Worm (Caenorhabditis elegans) whole organism, young adult: Measurements from ENCODE around the gene srbc-42.

Experiments used
- B0336.3 ChIP-seq: fragments of 200-800 bp; sonication (Bioruptor generic); IDR thresholded peaks from 2 replicates; pipeline ENCODE4 v1.3.6; 2022; ENCODE audit warnings: missing genetic modification characterization, missing compliant biosample characterization
- C17E4.6 ChIP-seq: fragments of 200-800 bp; sonication (Bioruptor generic); IDR thresholded peaks from 2 replicates; pipeline ENCODE4 v1.3.6; 2022; ENCODE audit warnings: missing genetic modification reagents, missing genetic modification characterization, missing compliant biosample characterization
- F22D6.2 ChIP-seq: sonication (generic microtip); optimal IDR thresholded peaks from 2 replicates; lab custom pipeline; 2016; ENCODE audit warnings: mild to moderate bottlenecking, missing genetic modification characterization, missing compliant biosample characterization
- F39B2.1 ChIP-seq: fragments of 200-800 bp; sonication (Bioruptor generic); IDR thresholded peaks from 2 replicates; pipeline ENCODE4 v1.3.6; 2022; ENCODE audit warnings: missing genetic modification reagents, missing genetic modification characterization, missing compliant biosample characterization
- K11D2.4 ChIP-seq: fragments of 200-800 bp; sonication (Bioruptor generic); IDR thresholded peaks from 2 replicates; pipeline ENCODE4 v1.3.6; 2022; ENCODE audit warnings: missing genetic modification reagents, missing genetic modification characterization, missing compliant biosample characterization
- ama-1 ChIP-seq, 3 experiments: fragments of 150-350 bp in 1 of 3; sonication (generic microtip) in 2 of 3; optimal IDR thresholded peaks; 2 replicates each; lab custom pipeline; 2014 to 2018; ENCODE audit warnings: missing biosample characterization in 2 of 3, missing genetic modification characterization in 2 of 3, missing genetic modification reagents in 2 of 3
- aptf-2 ChIP-seq: fragments of 200-800 bp; sonication (Bioruptor generic); conservative IDR thresholded peaks from 2 replicates; pipeline ENCODE4 v1.3.6; 2022; ENCODE audit warnings: missing genetic modification reagents, missing genetic modification characterization, missing compliant biosample characterization
- aptf-3 ChIP-seq: fragments of 200-800 bp; sonication (Bioruptor generic); IDR thresholded peaks from 2 replicates; pipeline ENCODE4 v1.3.6; 2022; ENCODE audit warnings: missing genetic modification characterization, missing compliant biosample characterization
- atf-7 ChIP-seq: sonication (generic microtip); optimal IDR thresholded peaks from 2 replicates; lab custom pipeline; 2017; ENCODE audit warnings: mild to moderate bottlenecking, missing genetic modification characterization, missing compliant biosample characterization
- athp-1 ChIP-seq: sonication (generic microtip); optimal IDR thresholded peaks from 2 replicates; lab custom pipeline; 2017; ENCODE audit warnings: mild to moderate bottlenecking, missing genetic modification characterization, missing compliant biosample characterization
- attf-3 ChIP-seq: fragments of 200-800 bp; sonication (Bioruptor generic); conservative IDR thresholded peaks from 2 replicates; pipeline ENCODE4 v1.3.6; 2022; ENCODE audit warnings: missing genetic modification reagents, missing genetic modification characterization, missing compliant biosample characterization
- attf-5 ChIP-seq: fragments of 200-800 bp; sonication (Bioruptor generic); optimal IDR thresholded peaks from 2 replicates; lab custom pipeline; 2018; ENCODE audit warnings: mild to moderate bottlenecking, missing genetic modification characterization, missing compliant biosample characterization
- bed-1 ChIP-seq: fragments of 200-800 bp; sonication (Bioruptor generic); IDR thresholded peaks from 2 replicates; pipeline ENCODE4 v1.3.6; 2022; ENCODE audit warnings: missing genetic modification reagents, missing genetic modification characterization, missing compliant biosample characterization
- bed-2 ChIP-seq: fragments of 200-800 bp; sonication (Bioruptor generic); IDR thresholded peaks from 2 replicates; pipeline ENCODE4 v1.3.6; 2022; ENCODE audit warnings: missing genetic modification reagents, missing genetic modification characterization, missing compliant biosample characterization
- ceh-100 ChIP-seq: fragments of 200-800 bp; sonication (Bioruptor generic); IDR thresholded peaks from 2 replicates; pipeline ENCODE4 v1.3.6; 2022; ENCODE audit warnings: missing genetic modification reagents, missing genetic modification characterization, missing compliant biosample characterization
- ceh-27 ChIP-seq: fragments of 200-800 bp; sonication (Bioruptor generic); optimal IDR thresholded peaks from 2 replicates; lab custom pipeline; 2018; ENCODE audit warnings: mild to moderate bottlenecking, missing genetic modification characterization, moderate library complexity, missing compliant biosample characterization
- ceh-40 ChIP-seq: fragments of 200-800 bp; sonication (Bioruptor generic); IDR thresholded peaks from 2 replicates; pipeline ENCODE4 v1.3.6; 2022; ENCODE audit warnings: missing genetic modification characterization, missing compliant biosample characterization
- chd-7 ChIP-seq: sonication (generic microtip); optimal IDR thresholded peaks from 2 replicates; lab custom pipeline; 2016; ENCODE audit warnings: mild to moderate bottlenecking, missing genetic modification characterization, moderate library complexity, missing compliant biosample characterization
- dpff-1 ChIP-seq: sonication (generic microtip); optimal IDR thresholded peaks from 2 replicates; lab custom pipeline; 2017; ENCODE audit warnings: mild to moderate bottlenecking, missing genetic modification characterization, missing compliant biosample characterization
- dpl-1 ChIP-seq: fragments of 150-350 bp; optimal IDR thresholded peaks from 2 replicates; lab custom pipeline; 2014; ENCODE audit warnings: missing biosample characterization, missing genetic modification reagents, missing genetic modification characterization
- gei-17 ChIP-seq: fragments of 200-800 bp; sonication (Bioruptor generic); optimal IDR thresholded peaks from 2 replicates; lab custom pipeline; 2018; ENCODE audit warnings: mild to moderate bottlenecking, missing genetic modification characterization, missing compliant biosample characterization
- hmg-1.2 ChIP-seq: fragments of 200-800 bp; sonication (Bioruptor generic); IDR thresholded peaks from 2 replicates; pipeline ENCODE4 v1.3.6; 2022; ENCODE audit warnings: missing genetic modification reagents, missing genetic modification characterization, missing compliant biosample characterization
- lir-1 ChIP-seq: fragments of 200-800 bp; sonication (Bioruptor generic); conservative IDR thresholded peaks from 2 replicates; pipeline ENCODE4 v1.3.6; 2022; ENCODE audit warnings: missing genetic modification reagents, missing genetic modification characterization, missing compliant biosample characterization
- lsy-27 ChIP-seq: sonication (generic microtip); optimal IDR thresholded peaks from 2 replicates; lab custom pipeline; 2017; ENCODE audit warnings: missing genetic modification characterization, mild to moderate bottlenecking, missing compliant biosample characterization, antibody characterized with exemption, missing genotype, borderline replicate concordance; ENCODE audit not compliant: insufficient read depth
- madf-10 ChIP-seq: sonication (generic microtip); optimal IDR thresholded peaks from 2 replicates; lab custom pipeline; 2016; ENCODE audit warnings: mild to moderate bottlenecking, missing genetic modification characterization, missing compliant biosample characterization
- madf-6 ChIP-seq: fragments of 200-800 bp; sonication (Bioruptor generic); IDR thresholded peaks from 2 replicates; pipeline ENCODE4 v1.3.6; 2022; ENCODE audit warnings: missing genetic modification reagents, missing genetic modification characterization, missing compliant biosample characterization
- mel-28 ChIP-seq: sonication (generic microtip); optimal IDR thresholded peaks from 2 replicates; lab custom pipeline; 2016; ENCODE audit warnings: borderline replicate concordance, mild to moderate bottlenecking, missing genetic modification characterization, missing compliant biosample characterization
- nhr-120 ChIP-seq: fragments of 200-800 bp; sonication (Bioruptor generic); IDR thresholded peaks from 2 replicates; pipeline ENCODE4 v1.3.6; 2022; ENCODE audit warnings: missing genetic modification characterization, missing compliant biosample characterization
- nhr-27 ChIP-seq: fragments of 200-800 bp; sonication (Bioruptor generic); optimal IDR thresholded peaks from 2 replicates; lab custom pipeline; 2018; ENCODE audit warnings: mild to moderate bottlenecking, missing genetic modification characterization, moderate library complexity, missing compliant biosample characterization
- rec-8 ChIP-seq, 2 experiments: sonication (generic microtip); optimal IDR thresholded peaks; 2 replicates each; lab custom pipeline; 2016; ENCODE audit warnings: mild to moderate bottlenecking in 2 of 2, missing genetic modification characterization in 2 of 2, missing genetic modification reagents in 2 of 2, missing genotype in 2 of 2, missing biosample characterization in 1 of 2, missing compliant biosample characterization in 1 of 2, moderate library complexity in 1 of 2
- rpc-1 ChIP-seq, 2 experiments: fragments of 150-350 bp in 1 of 2; sonication (generic microtip) in 1 of 2; optimal IDR thresholded peaks; 2 replicates each; lab custom pipeline; 2014 to 2018; ENCODE audit warnings: missing biosample characterization in 1 of 2, missing genetic modification characterization in 1 of 2, missing genetic modification reagents in 1 of 2, missing genotype in 1 of 2
- sea-2 ChIP-seq: fragments of 200-800 bp; sonication (Bioruptor generic); IDR thresholded peaks from 2 replicates; pipeline ENCODE4 v1.3.6; 2022; ENCODE audit warnings: missing genetic modification characterization, missing compliant biosample characterization
- snpc-1.3 ChIP-seq: sonication (generic microtip); optimal IDR thresholded peaks from 2 replicates; lab custom pipeline; 2017; ENCODE audit warnings: missing genetic modification characterization, mild to moderate bottlenecking, missing compliant biosample characterization, antibody characterized with exemption, moderate library complexity, missing genotype, missing genetic modification reagents; ENCODE audit not compliant: insufficient read depth
- sptf-2 ChIP-seq: fragments of 200-800 bp; sonication (Bioruptor generic); optimal IDR thresholded peaks from 2 replicates; lab custom pipeline; 2018; ENCODE audit warnings: mild to moderate bottlenecking, missing genetic modification characterization, missing compliant biosample characterization
- unc-62 ChIP-seq: fragments of 150-350 bp; optimal IDR thresholded peaks from 2 replicates; lab custom pipeline; 2014; ENCODE audit warnings: missing biosample characterization, missing genetic modification reagents, missing genetic modification characterization
- zim-3 ChIP-seq: sonication (generic microtip); optimal IDR thresholded peaks from 2 replicates; lab custom pipeline; 2017; ENCODE audit warnings: mild to moderate bottlenecking, missing genetic modification characterization, moderate library complexity, missing compliant biosample characterization
- ztf-25 ChIP-seq: fragments of 200-800 bp; sonication (Bioruptor generic); IDR thresholded peaks from 2 replicates; pipeline ENCODE4 v1.3.6; 2022; ENCODE audit warnings: missing genetic modification reagents, missing genetic modification characterization, missing compliant biosample characterization

The srbc-42 gene

DNA sequence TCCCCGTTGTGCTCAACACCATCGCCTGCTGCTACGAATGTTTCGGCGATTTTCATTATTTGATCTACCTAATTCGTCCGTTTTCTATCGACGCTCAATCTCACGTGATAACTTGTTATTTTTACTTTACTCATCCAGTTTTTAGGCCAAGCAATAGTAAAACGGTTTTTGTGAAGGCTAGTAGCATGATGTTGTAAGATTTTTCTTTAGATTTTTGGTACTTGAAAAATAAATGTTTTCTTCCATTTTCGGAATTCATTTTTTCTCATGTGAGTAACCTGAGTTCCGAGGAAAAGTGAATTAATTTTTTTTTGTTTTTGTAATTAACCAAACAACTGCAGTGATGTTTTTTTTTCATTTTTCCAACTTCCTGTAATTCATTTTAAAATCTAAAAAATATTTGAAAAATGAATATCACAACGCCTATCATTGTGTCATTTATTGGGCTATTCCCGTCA lies 13.7 kb downstream of the srbc-42 start, which contains the start of gene srbc-17:
Gene srbc-17, plus strand, starts transcription at position 408 of the 458 bp plus-strand sequence.
- TF ChIP-seq ztf-25 (GFP tag; lab: Robert Waterston, UW) (no peak), aptf-2 (GFP tag; lab: Robert Waterston, UW) (no peak), nhr-27 (tag; lab: Kevin White, UChicago) (no peak), ceh-27 (GFP tag; lab: Kevin White, UChicago) (no peak)
- TF ChIP-seq, all 124 proteins: peak for 0

DNA sequence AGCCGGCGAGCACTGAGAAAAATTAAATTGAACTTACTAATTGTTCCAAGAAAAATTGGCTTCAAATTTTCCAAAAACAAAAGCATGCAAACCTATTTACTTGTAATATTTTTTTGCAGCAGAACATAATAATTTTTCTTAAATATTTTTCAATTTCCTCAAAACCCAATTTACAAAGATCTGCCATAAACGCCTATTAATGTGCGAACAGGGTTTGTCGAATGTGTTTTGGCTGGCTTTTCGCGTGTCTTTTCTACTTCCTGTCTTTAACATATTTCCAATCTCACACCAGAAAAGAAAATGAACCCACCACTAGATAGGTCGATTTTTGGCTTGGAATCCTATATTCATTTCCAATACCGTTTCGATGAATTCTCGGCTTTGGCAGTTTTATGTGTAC lies 15.8 kb downstream of the srbc-42 start, which contains the start of gene C45H4.18:
Gene C45H4.18, plus strand, starts transcription at position 301 of the 400 bp plus-strand sequence.
- TF ChIP-seq athp-1 (tag; lab: Kevin White, UChicago) (no peak), rec-8 (tag; optimal IDR thresholded peaks at IDR 0.05; lab: Kevin White, UChicago) (no peak), lsy-27 (tag; lab: Kevin White, UChicago) (no peak), ztf-25 (GFP tag; lab: Robert Waterston, UW) (no peak), aptf-3 (GFP tag; lab: Robert Waterston, UW) (no peak), sptf-2 (GFP tag; lab: Kevin White, UChicago) (no peak), hmg-1.2 (no peak), gei-17 (no peak), rpc-1 (optimal IDR thresholded peaks at IDR 0.05; lab: Kevin White, UChicago) (no peak), rpc-1 (tag; optimal IDR thresholded peaks at IDR 0.05; lab: Kevin White, UChicago) (no peak), zim-3 (tag; lab: Kevin White, UChicago) (no peak), ama-1 (optimal IDR thresholded peaks at IDR 0.05; lab: Kevin White, UChicago) (no peak), ama-1 (GFP tag; optimal IDR thresholded peaks at IDR 0.05; lab: Kevin White, UChicago) (no peak), lir-1 (GFP tag; lab: Robert Waterston, UW) (no peak), snpc-1.3 (tag; lab: Kevin White, UChicago) (no peak), K11D2.4 (GFP tag; lab: Robert Waterston, UW) (no peak), sea-2 (no peak), dpl-1 (GFP tag; lab: Kevin White, UChicago) (no peak), F39B2.1 (no peak), chd-7 (tag; lab: Kevin White, UChicago) (no peak)

DNA sequence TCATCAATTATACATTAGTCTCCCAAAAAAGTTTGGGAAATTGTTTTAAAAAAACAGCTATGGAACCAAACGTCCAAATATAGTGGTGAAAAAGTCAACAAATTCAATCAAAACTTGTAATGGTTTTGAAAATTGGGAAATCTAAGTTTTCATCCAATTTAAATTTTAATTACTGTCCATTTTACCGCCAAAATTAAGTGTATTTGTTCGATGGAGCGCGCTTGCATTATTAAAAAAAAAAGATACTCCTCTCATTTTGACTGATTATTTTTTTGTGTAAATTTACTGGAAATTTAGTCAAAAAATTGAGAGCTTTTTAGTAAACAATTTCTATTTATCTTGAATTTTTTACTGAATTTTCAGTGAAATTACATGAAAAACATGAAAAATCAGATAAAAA lies 16.6 kb downstream of the srbc-42 start:
- TF ChIP-seq nhr-120 (GFP tag; lab: Robert Waterston, UW) = no peak
- TF ChIP-seq attf-5 (GFP tag; lab: Kevin White, UChicago) = no peak
- TF ChIP-seq K11D2.4 (GFP tag; lab: Robert Waterston, UW) = no peak
- TF ChIP-seq C17E4.6 (GFP tag; lab: Robert Waterston, UW) = no peak
- TF ChIP-seq ceh-40 (GFP tag; lab: Robert Waterston, UW) = no peak
- TF ChIP-seq ceh-100 (GFP tag; lab: Robert Waterston, UW) = no peak
- TF ChIP-seq aptf-2 (GFP tag; lab: Robert Waterston, UW) = no peak
- TF ChIP-seq athp-1 (tag; lab: Kevin White, UChicago) = no peak
- TF ChIP-seq dpl-1 (GFP tag; lab: Kevin White, UChicago) = no peak
- no peak for TF ChIP-seq bed-1 (GFP tag; lab: Robert Waterston, UW)
- TF ChIP-seq rpc-1 (optimal IDR thresholded peaks at IDR 0.05; lab: Kevin White, UChicago) = no peak
- no peak for TF ChIP-seq rpc-1 (tag; optimal IDR thresholded peaks at IDR 0.05; lab: Kevin White, UChicago)
- no peak for TF ChIP-seq unc-62
- TF ChIP-seq attf-3 (GFP tag; lab: Robert Waterston, UW) = no peak
- no peak for TF ChIP-seq madf-10 (tag; lab: Kevin White, UChicago)
- no peak for TF ChIP-seq zim-3 (tag; lab: Kevin White, UChicago)
- no peak for TF ChIP-seq bed-2

- TF ChIP-seq dpl-1 (GFP tag; lab: Kevin White, UChicago) (no peak), B0336.3 (GFP tag; lab: Robert Waterston, UW) (no peak), madf-6 (GFP tag; lab: Robert Waterston, UW) (no peak), atf-7 (tag; lab: Kevin White, UChicago) (no peak), dpff-1 (tag; lab: Kevin White, UChicago) (no peak), F22D6.2 (tag; lab: Kevin White, UChicago) (no peak), ama-1 (optimal IDR thresholded peaks at IDR 0.05; lab: Kevin White, UChicago) (no peak), ama-1 (GFP tag; optimal IDR thresholded peaks at IDR 0.05; lab: Kevin White, UChicago) (no peak), mel-28 (tag; lab: Kevin White, UChicago) (no peak)
Observed at ce11 chrV:2166679-2167078, 24.3 kb downstream of the srbc-42 start, which contains the start of gene srbc-19. srbc-19 (minus strand) TSS chrV:2166779.
